Fruit fly (Drosophila melanogaster) whole organism, larva: Measurements from ENCODE around the gene CG14285.
A peak's percentile ranks its signal among the peaks of the same experiment; 100 is the strongest.

ENCODE experiments used
- noc ChIP-seq: fragments of 200-800 bp; sonication (Bioruptor generic); optimal IDR thresholded peaks from 3 replicates; lab custom pipeline; 2019; ENCODE audit warnings: missing biosample characterization, mild to moderate bottlenecking, missing genetic modification characterization, moderate library complexity

Gene CG14285

DNA sequence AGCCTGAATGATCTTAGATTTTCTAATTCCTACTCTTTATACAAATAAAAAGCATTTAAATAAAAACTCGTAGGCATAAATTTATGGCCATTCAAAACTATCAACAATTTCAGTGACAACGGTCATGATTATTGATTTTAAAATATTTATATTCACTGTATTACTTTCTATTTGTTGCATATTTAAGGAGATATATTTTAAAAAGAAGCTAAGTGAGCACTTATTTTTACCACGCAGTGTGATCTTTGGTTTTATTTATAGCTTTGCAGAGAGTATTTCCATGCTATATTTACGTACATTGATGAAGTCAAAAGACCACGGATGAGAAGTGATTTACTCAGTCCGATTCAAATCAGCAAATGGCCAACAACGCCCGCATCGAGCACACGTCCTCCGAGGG, at the start of gene CG14285:
Gene CG14285, plus strand, starts transcription at position 339 of the 400 bp plus-strand sequence.
- TF ChIP-seq noc, result no peak

DNA sequence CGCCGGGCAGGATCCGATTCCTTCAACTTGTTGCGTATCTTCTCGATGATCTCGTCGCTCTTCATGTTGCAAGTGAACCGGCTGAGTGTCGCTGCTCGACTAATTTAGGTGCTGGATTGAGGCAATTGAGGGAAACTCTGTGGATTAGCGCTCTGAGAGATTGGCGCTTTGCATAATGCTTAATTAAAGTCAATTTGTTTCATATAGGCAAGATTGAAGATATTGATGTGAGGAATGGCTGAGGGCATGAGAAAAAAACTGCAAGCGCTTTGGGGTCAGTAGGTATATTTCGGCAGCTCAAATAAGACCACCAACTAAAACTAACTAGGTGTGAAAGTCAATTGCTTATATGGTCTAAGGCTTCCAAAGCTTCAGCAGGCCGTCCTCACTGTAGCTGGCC, 46.2 kb upstream of the CG14285 start, which contains the start of gene euc:
Gene euc, minus strand, starts transcription at position 101 of the 400 bp plus-strand sequence.
- TF ChIP-seq noc, result no peak

DNA sequence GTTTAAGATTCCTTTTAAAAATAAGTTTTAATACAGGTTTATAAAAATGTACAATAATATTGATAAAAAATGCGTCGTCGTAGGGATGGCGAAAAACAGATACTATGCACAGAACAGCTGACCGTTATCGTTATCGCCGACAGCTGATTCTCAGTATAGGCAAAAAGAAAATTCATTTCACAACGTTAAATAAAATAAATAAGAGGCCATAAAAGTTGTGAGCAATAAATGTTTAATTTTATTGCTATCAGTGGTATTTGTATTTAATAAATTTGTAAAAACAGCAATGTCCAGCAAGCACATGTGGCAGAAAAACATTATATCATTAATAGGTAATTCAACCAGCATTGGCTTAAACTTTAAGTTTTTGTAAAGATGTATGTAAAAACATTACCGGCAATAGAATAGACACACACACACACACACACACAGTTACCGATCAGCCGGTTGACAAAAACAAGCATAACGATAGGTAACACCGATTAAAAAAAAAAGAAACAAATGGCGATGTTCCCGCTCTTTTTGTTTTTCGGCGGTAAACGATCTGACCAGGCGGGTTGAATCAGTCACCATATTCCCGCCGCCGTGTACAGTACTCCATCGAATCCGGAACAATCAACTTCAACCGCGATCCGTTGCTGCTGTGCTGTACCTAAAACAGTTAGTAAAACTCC, 43.9 kb upstream of the CG14285 start, which contains the start of the genes dnk and Smu1:
Gene dnk, plus strand, starts transcription at position 133 of the 674 bp plus-strand sequence.
Gene Smu1, minus strand, starts transcription at position 462 of the 674 bp plus-strand sequence.
- no peak for TF ChIP-seq noc

DNA sequence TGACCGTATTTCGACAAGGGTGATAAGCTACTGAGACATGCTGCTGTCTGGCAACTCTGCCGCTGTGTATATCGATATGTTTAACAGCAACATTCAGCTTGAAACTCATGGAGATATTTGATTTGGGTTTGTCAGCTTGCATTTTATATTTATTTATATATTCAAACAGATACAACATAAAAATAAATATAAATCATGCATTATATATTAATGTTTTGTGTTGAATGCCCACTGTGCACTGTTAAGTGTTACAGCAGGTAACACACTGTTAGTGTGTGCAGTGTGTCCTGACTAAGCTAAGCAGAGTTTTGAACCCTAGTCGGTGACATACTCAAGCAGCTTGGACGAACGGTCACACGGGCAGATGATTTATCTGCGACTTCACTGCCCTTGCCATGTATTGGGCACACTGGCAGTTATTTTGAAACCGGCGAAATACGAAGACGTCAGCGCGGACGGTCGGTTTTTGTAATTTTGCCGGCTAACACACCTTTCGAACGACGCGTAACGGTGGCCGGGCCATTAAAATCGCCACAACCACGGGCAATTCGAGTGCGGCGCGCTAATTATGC, 41.2 kb upstream of the CG14285 start, which contains the start of the genes snRNP-U1-C and gukh:
Gene snRNP-U1-C, minus strand, starts transcription at position 37 of the 572 bp plus-strand sequence.
Gene gukh, plus strand, starts transcription at position 412 of the 572 bp plus-strand sequence.
- peak; percentile 58 for TF ChIP-seq noc

DNA sequence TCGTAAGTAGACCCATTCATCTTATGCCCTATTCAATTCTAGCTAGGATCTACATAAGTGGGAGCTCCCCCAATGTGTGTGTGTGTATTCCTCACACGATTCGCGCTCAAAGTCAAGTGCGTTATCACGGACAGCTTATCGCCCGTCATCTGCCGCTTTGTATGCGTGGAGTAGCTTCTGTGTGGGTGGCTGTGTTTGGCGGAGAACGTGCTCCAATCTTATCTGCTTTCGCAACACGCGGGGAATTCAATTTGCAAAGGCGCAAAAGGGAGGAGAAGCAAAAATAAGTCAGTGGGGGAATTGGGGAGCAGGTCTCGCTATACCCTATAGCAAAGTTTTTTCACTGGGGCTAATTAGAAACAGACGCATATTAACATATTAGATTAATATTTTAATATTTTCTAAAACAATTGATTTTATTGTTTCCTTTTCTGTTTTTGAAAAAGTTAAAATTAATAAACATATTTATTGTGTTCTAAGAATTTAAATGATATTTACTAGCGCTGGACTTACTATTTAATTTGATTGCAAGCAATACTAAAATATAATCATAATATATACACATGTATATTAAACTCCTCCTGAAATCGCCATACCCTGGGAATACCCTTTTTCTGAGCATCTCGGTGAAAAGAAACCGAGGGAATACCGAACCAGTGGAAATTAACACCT, 39.6 kb upstream of the CG14285 start:
- TF ChIP-seq noc, result peak; percentile 97

DNA sequence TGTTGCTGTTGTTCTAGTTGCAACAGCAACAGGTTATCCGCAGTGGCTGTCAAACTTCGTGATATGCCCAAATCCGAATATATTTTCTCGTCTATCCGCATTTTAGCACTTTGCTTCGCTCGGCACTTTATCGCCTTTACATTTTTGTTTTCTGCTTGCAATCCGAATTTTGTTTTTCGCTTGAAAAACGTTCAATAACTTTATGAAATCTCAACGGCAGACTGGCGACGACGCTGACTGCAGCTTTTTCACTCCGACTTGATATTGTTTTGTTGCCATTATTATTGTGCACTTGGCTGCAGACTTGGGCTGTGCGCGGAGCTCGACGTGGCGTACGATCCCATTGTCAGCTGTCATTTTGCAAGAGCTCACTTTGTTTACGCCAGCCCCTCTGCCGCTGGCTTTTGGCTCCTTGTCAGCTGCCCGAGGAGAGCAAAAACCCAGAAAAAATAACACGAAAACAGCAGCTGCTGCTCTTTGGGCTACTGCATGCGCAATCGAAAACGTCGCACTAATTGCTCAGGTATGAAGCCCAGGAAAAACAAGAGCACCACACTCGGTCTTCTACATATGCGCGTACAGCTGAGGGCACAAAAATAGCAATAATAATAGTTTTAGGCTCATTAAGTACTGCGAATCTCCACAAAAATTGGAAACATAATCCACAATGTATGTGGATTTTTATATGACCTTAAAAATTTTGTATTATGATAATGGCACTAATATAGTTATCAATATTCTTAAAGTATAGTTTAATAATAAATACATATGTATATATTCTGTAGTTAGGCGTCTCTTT, 38.6 kb upstream of the CG14285 start:
- TF ChIP-seq noc, result no peak

DNA sequence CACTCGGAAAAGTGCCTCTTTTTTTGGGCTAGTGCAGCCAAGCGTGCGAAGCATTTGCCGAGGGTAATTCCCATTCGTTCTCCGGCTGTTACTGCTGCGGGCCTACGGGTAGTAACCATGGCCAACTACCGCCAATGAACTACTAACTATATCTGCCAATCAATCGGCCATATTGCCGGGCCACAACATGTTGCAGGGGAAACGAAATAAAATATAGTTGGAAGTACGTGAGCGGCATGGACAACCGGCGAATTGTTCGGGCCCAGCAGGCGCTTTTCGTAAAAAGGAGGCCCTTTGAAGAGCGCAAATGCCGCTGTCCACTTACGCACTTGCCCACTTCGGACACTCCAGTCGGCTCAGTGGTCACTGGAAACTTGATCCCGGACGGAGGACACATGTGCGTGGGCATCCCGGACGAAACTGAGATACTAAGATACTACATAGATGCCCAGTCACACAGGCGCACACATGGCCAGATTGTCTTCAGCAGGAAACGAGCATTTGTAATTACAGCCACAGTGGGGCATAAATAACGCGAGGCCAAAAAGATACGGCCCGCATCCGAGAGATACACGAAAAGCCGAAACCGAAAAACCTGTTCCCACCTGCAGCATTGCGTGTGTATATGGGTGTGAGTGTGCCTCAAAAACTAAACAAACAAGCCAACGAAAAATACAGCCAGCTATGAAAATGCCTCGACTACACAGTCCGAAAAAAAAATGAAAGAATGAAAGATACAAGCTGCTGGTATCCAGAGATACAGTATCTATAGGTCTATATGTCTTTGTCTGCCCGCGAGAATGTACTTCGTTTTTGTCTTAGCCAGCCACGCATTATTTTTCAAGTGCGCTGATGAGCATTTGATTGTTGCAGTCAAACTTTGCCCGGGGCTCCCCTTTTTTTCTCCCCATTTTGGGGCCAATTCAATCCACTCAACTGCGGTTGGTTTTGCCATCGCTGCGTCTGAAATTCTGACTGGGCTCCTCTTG, 37.2 kb upstream of the CG14285 start:
- TF ChIP-seq noc, result no peak

DNA sequence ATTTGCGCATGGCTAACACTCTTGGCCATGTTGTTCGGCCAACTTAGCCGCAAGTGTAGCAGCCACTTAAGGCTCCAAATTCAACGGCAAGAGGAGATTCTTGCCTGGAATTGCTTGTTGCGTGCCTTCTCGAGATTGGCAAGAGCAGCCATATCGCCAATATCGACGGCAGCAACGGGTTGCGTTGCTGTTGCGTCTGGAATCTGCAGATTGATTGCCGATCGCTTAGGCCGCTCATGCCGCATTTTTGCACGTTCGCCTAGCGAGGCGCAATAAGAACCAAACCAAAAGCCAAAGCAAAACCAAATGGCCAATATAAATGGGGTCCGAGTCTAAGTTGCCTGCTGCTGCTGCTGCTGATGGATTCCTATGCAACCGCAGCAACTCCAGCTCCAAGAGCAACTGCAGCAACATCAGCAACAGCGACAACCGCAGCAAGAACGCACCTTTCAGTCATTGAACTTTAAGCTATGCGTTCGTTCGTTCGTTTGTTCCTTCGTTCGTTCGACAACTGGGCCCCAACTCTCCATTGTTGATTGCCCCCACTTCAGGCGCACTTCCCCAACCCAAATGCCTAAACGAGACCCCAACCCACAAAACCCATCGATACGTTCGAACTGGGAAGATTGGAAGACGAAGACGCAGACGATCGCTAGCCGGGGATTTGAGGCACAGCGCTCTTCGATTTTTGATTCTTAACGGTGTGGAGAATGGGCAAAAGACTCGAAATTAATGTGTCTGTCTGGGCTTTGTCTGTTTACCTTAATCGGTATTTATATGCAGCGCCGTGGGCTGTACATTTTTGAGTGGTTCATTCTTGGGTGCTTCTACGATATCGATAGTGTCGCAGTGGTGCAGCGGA, 35.7 kb upstream of the CG14285 start:
- TF ChIP-seq noc, result no peak

DNA sequence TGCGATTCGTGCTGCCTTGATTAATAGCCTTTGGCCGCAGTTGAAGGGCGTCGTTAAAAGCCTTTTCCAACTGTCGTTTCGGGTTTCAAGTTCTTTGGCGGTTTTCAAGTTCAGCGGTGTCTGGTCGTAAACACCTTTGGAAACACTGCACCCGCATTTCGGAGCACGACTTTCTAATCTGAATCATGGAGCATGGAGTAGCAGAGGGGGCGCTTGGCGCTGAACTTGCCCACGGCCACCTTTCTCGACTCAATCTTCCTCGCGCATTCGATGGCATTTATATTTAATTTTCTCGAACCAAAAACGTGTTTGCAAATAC, 35.1 kb upstream of the CG14285 start:
- TF ChIP-seq noc, result no peak

DNA sequence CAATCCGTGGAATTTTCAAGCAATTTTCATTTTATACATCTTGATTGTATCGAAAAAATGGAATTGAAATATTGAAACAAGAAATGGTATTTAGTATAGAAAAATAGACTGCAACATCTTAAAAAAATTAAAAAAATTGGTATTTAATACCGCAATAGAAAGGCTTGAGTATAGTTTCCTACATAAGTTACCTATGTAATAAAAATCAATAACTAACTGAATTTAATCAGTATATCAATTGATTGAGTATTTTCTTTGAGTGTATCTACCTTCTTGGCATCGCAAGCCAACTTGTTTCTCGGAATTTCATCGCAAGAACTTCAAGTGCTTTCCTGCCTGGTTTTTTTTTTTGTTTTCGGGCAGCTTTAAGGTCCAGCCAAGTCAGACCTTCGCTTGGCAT, 34.4 kb upstream of the CG14285 start:
- TF ChIP-seq noc, result no peak

DNA sequence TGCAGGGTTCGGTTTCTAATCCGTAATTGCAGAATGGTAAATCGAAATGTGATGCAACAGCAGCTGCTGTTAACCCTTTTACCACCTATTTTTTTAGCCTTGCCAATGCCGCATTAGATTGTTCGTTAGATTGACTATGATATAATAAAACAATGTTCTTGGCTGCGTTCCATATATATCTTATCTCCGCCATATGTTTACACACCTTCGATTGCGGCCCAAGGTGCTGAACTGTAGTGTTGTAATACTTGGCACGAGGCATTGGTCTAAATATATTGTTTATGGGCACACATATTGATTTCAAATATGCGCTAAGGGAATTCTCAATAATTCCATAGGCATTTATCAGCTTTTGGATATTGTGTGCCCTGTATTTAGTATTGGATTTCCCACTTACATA, 33.2 kb upstream of the CG14285 start:
- TF ChIP-seq noc, result no peak

DNA sequence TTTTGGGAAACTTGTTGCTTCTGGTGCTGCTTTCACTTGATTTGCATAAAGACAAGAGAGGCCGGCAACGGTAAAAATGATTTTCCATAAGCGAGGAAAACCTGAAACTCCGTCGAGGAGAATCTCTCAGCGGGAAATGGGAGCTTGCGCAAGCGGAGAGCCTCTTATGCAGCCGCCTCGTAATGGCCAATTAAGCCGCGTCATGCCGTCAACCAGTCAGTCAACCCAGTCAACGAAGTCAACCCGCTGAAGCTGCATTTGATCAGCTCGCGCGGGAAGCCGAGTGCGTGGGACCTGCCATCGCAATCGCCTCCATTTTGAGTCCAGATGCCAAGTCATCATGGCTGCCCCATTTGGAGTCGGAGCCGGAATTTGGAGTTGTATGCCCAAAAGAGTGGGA, 31.7 kb upstream of the CG14285 start:
- TF ChIP-seq noc, result no peak

DNA sequence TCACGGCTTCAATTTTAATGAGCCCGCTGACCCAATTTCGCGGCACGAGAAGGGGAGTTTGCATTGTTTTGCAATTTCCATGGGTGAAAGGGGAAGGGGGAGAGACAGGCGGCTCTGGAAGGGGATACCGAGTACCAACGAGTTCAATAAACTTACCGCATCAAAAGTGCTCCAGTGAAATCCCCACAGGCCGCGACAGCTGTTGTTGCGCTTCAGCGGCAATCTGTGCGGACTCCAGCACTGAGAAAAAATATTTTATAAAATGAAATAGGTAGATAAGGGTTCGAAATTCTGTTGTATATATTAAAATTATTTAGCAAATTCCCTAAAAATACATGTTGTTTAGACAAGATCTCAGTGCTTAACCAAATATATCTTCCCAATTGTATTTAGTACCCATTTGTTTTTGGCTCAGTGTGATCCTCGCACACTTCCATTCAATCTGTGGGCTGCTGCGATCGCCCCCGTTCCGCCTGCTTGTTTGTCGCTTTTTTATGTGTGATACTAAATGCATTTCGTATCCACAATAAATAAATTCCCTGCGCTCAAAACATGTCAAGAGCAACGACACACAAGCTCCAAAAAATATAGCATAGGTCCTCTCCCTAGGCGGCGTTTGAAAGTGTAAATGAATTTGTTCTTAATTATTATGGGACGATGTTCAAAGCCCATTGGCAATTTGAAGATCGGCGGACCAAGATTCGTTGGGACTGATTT, 29.2 kb upstream of the CG14285 start:
- TF ChIP-seq noc, result no peak
